Fruit fly (Drosophila melanogaster) whole organism, embryonic: ENCODE measurements around the gene CG15641.

ENCODE experiments used
- Adf1 ChIP-seq: fragments of 200-800 bp; sonication (Bioruptor generic); IDR thresholded peaks from 2 replicates; pipeline ENCODE4 v1.3.6; 2022; ENCODE audit warnings: missing biosample characterization, missing genetic modification characterization
- C15 ChIP-seq: fragments of 200-800 bp; sonication (Bioruptor generic); IDR thresholded peaks from 3 replicates; pipeline ENCODE4 v1.3.6; 2022; ENCODE audit warnings: missing biosample characterization, missing genetic modification characterization
- CG10147 ChIP-seq: fragments of 200-800 bp; sonication (Bioruptor generic); optimal IDR thresholded peaks from 2 replicates; lab custom pipeline; 2019; ENCODE audit warnings: missing biosample characterization, mild to moderate bottlenecking, missing genetic modification characterization, moderate library complexity
- CG10321 ChIP-seq: fragments of 200-800 bp; sonication (Bioruptor generic); IDR thresholded peaks from 2 replicates; pipeline ENCODE4 v1.3.6; 2022; ENCODE audit warnings: missing biosample characterization, missing genetic modification characterization
- CG10431 ChIP-seq: fragments of 200-800 bp; sonication (Bioruptor generic); optimal IDR thresholded peaks from 3 replicates; lab custom pipeline; 2018; ENCODE audit warnings: missing biosample characterization, mild to moderate bottlenecking, missing genetic modification characterization
- CG11093 ChIP-seq: fragments of 200-800 bp; sonication (Bioruptor generic); IDR thresholded peaks from 3 replicates; pipeline ENCODE4 v1.3.6; 2022; ENCODE audit warnings: missing biosample characterization, missing genetic modification characterization
- CG11696 ChIP-seq: fragments of 200-800 bp; sonication (Bioruptor generic); IDR thresholded peaks from 2 replicates; pipeline ENCODE4 v1.3.6; 2022; ENCODE audit warnings: missing biosample characterization, missing genetic modification characterization
- CG11723 ChIP-seq: fragments of 200-800 bp; sonication (Bioruptor generic); optimal IDR thresholded peaks from 2 replicates; lab custom pipeline; 2017; ENCODE audit warnings: missing biosample characterization, mild to moderate bottlenecking, missing genetic modification characterization
- CG12299 ChIP-seq: fragments of 200-800 bp; sonication (Bioruptor generic); optimal IDR thresholded peaks from 2 replicates; lab custom pipeline; 2018; ENCODE audit warnings: missing biosample characterization, mild to moderate bottlenecking, missing genetic modification characterization
- CG15479 ChIP-seq: fragments of 200-800 bp; sonication (Bioruptor generic); optimal IDR thresholded peaks from 3 replicates; lab custom pipeline; 2019; ENCODE audit warnings: missing biosample characterization, mild to moderate bottlenecking, missing genetic modification characterization, moderate library complexity
- CG15514 ChIP-seq: fragments of 200-800 bp; sonication (Bioruptor generic); optimal IDR thresholded peaks from 3 replicates; lab custom pipeline; 2017; ENCODE audit warnings: missing biosample characterization, missing genetic modification characterization, mild to moderate bottlenecking, moderate library complexity, missing genetic modification reagents
- CG18011 ChIP-seq: fragments of 200-800 bp; sonication (Bioruptor generic); optimal IDR thresholded peaks from 2 replicates; lab custom pipeline; 2017; ENCODE audit warnings: missing biosample characterization, missing genetic modification characterization, mild to moderate bottlenecking, moderate library complexity, missing genotype
- CG1832 ChIP-seq: fragments of 200-800 bp; sonication (Bioruptor generic); optimal IDR thresholded peaks from 2 replicates; lab custom pipeline; 2017; ENCODE audit warnings: missing biosample characterization, mild to moderate bottlenecking, missing genetic modification characterization, inconsistent platforms
- CG2116 ChIP-seq: fragments of 200-800 bp; sonication (Bioruptor generic); optimal IDR thresholded peaks from 3 replicates; lab custom pipeline; 2018; ENCODE audit warnings: missing biosample characterization, mild to moderate bottlenecking, missing genetic modification characterization
- CG34224 ChIP-seq: fragments of 200-800 bp; sonication (Bioruptor generic); IDR thresholded peaks from 3 replicates; pipeline ENCODE4 v1.3.6; 2022; ENCODE audit warnings: missing biosample characterization, missing genetic modification characterization; ENCODE audit not compliant: partially characterized antibody
- CG3838 ChIP-seq: fragments of 200-800 bp; sonication (Bioruptor generic); optimal IDR thresholded peaks from 3 replicates; lab custom pipeline; 2016; ENCODE audit warnings: missing biosample characterization, missing genetic modification characterization
- CG4360 ChIP-seq: fragments of 200-800 bp; sonication (Bioruptor generic); IDR thresholded peaks from 2 replicates; pipeline ENCODE4 v1.3.6; 2022; ENCODE audit warnings: missing biosample characterization, missing genetic modification characterization
- CG4404 ChIP-seq: fragments of 200-800 bp; sonication (Bioruptor generic); IDR thresholded peaks from 2 replicates; pipeline ENCODE4 v1.3.6; 2022; ENCODE audit warnings: missing biosample characterization, missing genetic modification characterization
- CG4820 ChIP-seq: fragments of 200-800 bp; sonication (Bioruptor generic); optimal IDR thresholded peaks from 3 replicates; lab custom pipeline; 2016; ENCODE audit warnings: missing biosample characterization, missing genetic modification characterization
- CG9727 ChIP-seq: fragments of 200-800 bp; sonication (Bioruptor generic); optimal IDR thresholded peaks from 3 replicates; lab custom pipeline; 2017; ENCODE audit warnings: missing biosample characterization, mild to moderate bottlenecking, missing genetic modification characterization
- CG9876 ChIP-seq: fragments of 200-800 bp; sonication (Bioruptor generic); optimal IDR thresholded peaks from 2 replicates; lab custom pipeline; 2016; ENCODE audit warnings: missing biosample characterization, missing genetic modification characterization
- Chrac-16 ChIP-seq: fragments of 200-800 bp; sonication (Bioruptor generic); optimal IDR thresholded peaks from 3 replicates; lab custom pipeline; 2016; ENCODE audit warnings: missing biosample characterization, missing genetic modification characterization
- Med ChIP-seq: fragments of 200-800 bp; sonication (Bioruptor generic); peaks from one replicate; lab custom pipeline; 2016; ENCODE audit warnings: missing biosample characterization, missing genetic modification characterization, mild to moderate bottlenecking, inconsistent platforms, moderate library complexity
- NC2α ChIP-seq: fragments of 200-800 bp; sonication (Bioruptor generic); optimal IDR thresholded peaks from 2 replicates; lab custom pipeline; 2016; ENCODE audit warnings: missing biosample characterization, missing genetic modification characterization
- Oaz ChIP-seq: fragments of 200-800 bp; sonication (Bioruptor generic); IDR thresholded peaks from 2 replicates; pipeline ENCODE4 v1.3.6; 2022; ENCODE audit warnings: missing biosample characterization, missing genetic modification characterization
- Opbp ChIP-seq: fragments of 200-800 bp; sonication (Bioruptor generic); IDR thresholded peaks from 3 replicates; pipeline ENCODE4 v1.3.6; 2022; ENCODE audit warnings: missing biosample characterization, missing genetic modification characterization; ENCODE audit not compliant: partially characterized antibody
- Scr ChIP-seq: fragments of 200-800 bp; sonication (Bioruptor generic); IDR thresholded peaks from 2 replicates; pipeline ENCODE4 v1.3.6; 2022; ENCODE audit warnings: missing biosample characterization, missing genetic modification characterization; ENCODE audit not compliant: partially characterized antibody
- Sry-δ ChIP-seq: fragments of 200-800 bp; sonication (Bioruptor generic); optimal IDR thresholded peaks from 2 replicates; lab custom pipeline; 2016; ENCODE audit warnings: missing biosample characterization, missing genetic modification characterization
- Trl ChIP-seq, 3 experiments: fragments of >200 bp in 2 of 3; fragments of 200-800 bp in 1 of 3; sonication (Bioruptor generic) in 1 of 3; optimal IDR thresholded peaks; 2 replicates in 1 of 3; 3 replicates in 2 of 3; lab custom pipeline; 2016 to 2017; ENCODE audit warnings: missing biosample characterization in 1 of 3, missing genetic modification characterization in 1 of 3
- cg ChIP-seq: fragments of 200-800 bp; sonication (Bioruptor generic); optimal IDR thresholded peaks from 3 replicates; lab custom pipeline; 2019; ENCODE audit warnings: missing biosample characterization, mild to moderate bottlenecking, missing genetic modification characterization, moderate library complexity
- chinmo ChIP-seq: fragments of 200-800 bp; sonication (Bioruptor generic); IDR thresholded peaks from 4 replicates; pipeline ENCODE4 v1.3.6; 2022; ENCODE audit warnings: missing biosample characterization, missing genetic modification characterization; ENCODE audit not compliant: partially characterized antibody
- crp ChIP-seq, 2 experiments: fragments of 200-800 bp; sonication (Bioruptor generic); optimal IDR thresholded peaks; 2 replicates in 1 of 2; 3 replicates in 1 of 2; lab custom pipeline; 2017; ENCODE audit warnings: missing biosample characterization in 2 of 2, missing genetic modification characterization in 2 of 2, mild to moderate bottlenecking in 1 of 2, moderate library complexity in 1 of 2
- fd96Cb ChIP-seq: fragments of 200-800 bp; sonication (Bioruptor generic); optimal IDR thresholded peaks from 2 replicates; lab custom pipeline; 2018; ENCODE audit warnings: missing biosample characterization, mild to moderate bottlenecking, missing genetic modification characterization, moderate library complexity
- gsb ChIP-seq: fragments of 200-800 bp; sonication (Bioruptor generic); IDR thresholded peaks from 2 replicates; pipeline ENCODE4 v1.3.6; 2022; ENCODE audit warnings: missing biosample characterization, missing genetic modification characterization
- gsb-n ChIP-seq: fragments of 200-800 bp; sonication (Bioruptor generic); optimal IDR thresholded peaks from 3 replicates; lab custom pipeline; 2018; ENCODE audit warnings: missing biosample characterization, mild to moderate bottlenecking, missing genetic modification characterization
- hb ChIP-seq: fragments of 200-800 bp; sonication (Bioruptor generic); IDR thresholded peaks from 3 replicates; pipeline ENCODE4 v1.3.6; 2022; ENCODE audit warnings: missing biosample characterization, missing genetic modification characterization; ENCODE audit not compliant: partially characterized antibody
- hth ChIP-seq: fragments of >200 bp; optimal IDR thresholded peaks from 2 replicates; lab custom pipeline; 2017; ENCODE audit warnings: inconsistent platforms
- nau ChIP-seq: fragments of 200-800 bp; sonication (Bioruptor generic); optimal IDR thresholded peaks from 3 replicates; lab custom pipeline; 2017; ENCODE audit warnings: missing biosample characterization, mild to moderate bottlenecking, missing genetic modification characterization, missing genetic modification reagents
- nerfin-2 ChIP-seq: fragments of 200-800 bp; sonication (Bioruptor generic); IDR thresholded peaks from 2 replicates; pipeline ENCODE4 v1.3.6; 2022; ENCODE audit warnings: missing biosample characterization, missing genetic modification characterization; ENCODE audit not compliant: partially characterized antibody
- nom ChIP-seq: fragments of 200-800 bp; sonication (Bioruptor generic); optimal IDR thresholded peaks from 2 replicates; lab custom pipeline; 2017; ENCODE audit warnings: missing biosample characterization, missing genetic modification characterization, mild to moderate bottlenecking, moderate library complexity, missing genetic modification reagents
- pb ChIP-seq: fragments of 200-800 bp; sonication (Bioruptor generic); optimal IDR thresholded peaks from 3 replicates; lab custom pipeline; 2016; ENCODE audit warnings: missing biosample characterization, missing genetic modification characterization
- sr ChIP-seq: fragments of 200-800 bp; sonication (Bioruptor generic); IDR thresholded peaks from 3 replicates; pipeline ENCODE4 v1.3.6; 2022; ENCODE audit warnings: missing biosample characterization, missing genetic modification characterization
- tup ChIP-seq: fragments of 200-800 bp; sonication (Bioruptor generic); optimal IDR thresholded peaks from 2 replicates; lab custom pipeline; 2016; ENCODE audit warnings: missing biosample characterization, mild to moderate bottlenecking, missing genetic modification characterization, moderate library complexity
- wek ChIP-seq: fragments of 200-800 bp; sonication (Bioruptor generic); optimal IDR thresholded peaks from 3 replicates; lab custom pipeline; 2018; ENCODE audit warnings: missing biosample characterization, mild to moderate bottlenecking, missing genetic modification characterization, moderate library complexity
- yki ChIP-seq: fragments of >200 bp; optimal IDR thresholded peaks from 3 replicates; lab custom pipeline; 2018

Gene CG15641

dm6 chrX:15482236-15482660, 14.6 kb downstream of the CG15641 start, which contains the start of gene CG6340 (continued):
- TF ChIP-seq CG10321 (GFP tag; lab: Robert Waterston, UW) = no peak
- no peak for TF ChIP-seq CG9727 (GFP tag; lab: Kevin White, UChicago)
- no peak for TF ChIP-seq CG12299 (tag; lab: Kevin White, UChicago)
- no peak for TF ChIP-seq yki
- TF ChIP-seq wek (GFP tag; lab: Kevin White, UChicago) = no peak
- no peak for TF ChIP-seq CG11093 (GFP tag; lab: Robert Waterston, UW)
- no peak for TF ChIP-seq gsb (GFP tag; lab: Robert Waterston, UW)
- no peak for TF ChIP-seq hth (lab: Kevin White, UChicago)
- no peak for TF ChIP-seq gsb-n (tag; lab: Kevin White, UChicago)
- TF ChIP-seq C15 (GFP tag; lab: Robert Waterston, UW) = no peak
- no peak for TF ChIP-seq Oaz (GFP tag; lab: Robert Waterston, UW)
- no peak for TF ChIP-seq CG10431 (GFP tag; lab: Kevin White, UChicago)
- TF ChIP-seq Opbp (GFP tag; lab: Robert Waterston, UW) = peak; percentile 82; the same call in 2 of the 3 replicates
- no peak for TF ChIP-seq CG4404 (GFP tag; lab: Robert Waterston, UW)
- peak in 1 of 2 experiments; percentile 8 for TF ChIP-seq crp (GFP tag; optimal IDR thresholded peaks at IDR 0.05; lab: Kevin White, UChicago)
- TF ChIP-seq nau (GFP tag; lab: Kevin White, UChicago) = no peak

dm6 chrX:15483010-15483802, 15.5 kb downstream of the CG15641 start:
- no peak for TF ChIP-seq CG9876
- peak; percentile 85 for TF ChIP-seq Adf1 (GFP tag; lab: Robert Waterston, UW)
- TF ChIP-seq Trl (optimal IDR thresholded peaks at IDR 0.05; lab: Kevin White, UChicago) = peak; percentile 48 to 60
- TF ChIP-seq Trl (GFP tag; optimal IDR thresholded peaks at IDR 0.05; lab: Kevin White, UChicago) = no peak
- peak; percentile 41 for TF ChIP-seq CG1832 (GFP tag; lab: Kevin White, UChicago)
- no peak for TF ChIP-seq tup (GFP tag; lab: Kevin White, UChicago)
- TF ChIP-seq CG4360 = peak; percentile 76
- peak; percentile 67; the same call in 1 of the 2 replicates for TF ChIP-seq CG11696 (GFP tag; lab: Robert Waterston, UW)
- TF ChIP-seq CG15479 (GFP tag; lab: Kevin White, UChicago) = peak; percentile 61
- TF ChIP-seq NC2α (GFP tag; lab: Kevin White, UChicago) = no peak
- peak; percentile 25 for TF ChIP-seq nom

dm6 chrX:15484451-15485032, 16.9 kb downstream of the CG15641 start:
- TF ChIP-seq Scr (GFP tag; lab: Robert Waterston, UW) (peak; percentile 66), cg (peak; percentile 80), CG11723 (GFP tag; lab: Kevin White, UChicago) (no peak), CG15514 (GFP tag; lab: Kevin White, UChicago) (peak; percentile 3), Sry-δ (GFP tag; lab: Kevin White, UChicago) (peak; percentile 53), hb (peak; percentile 64; the same call in 1 of the 3 replicates), CG4820 (GFP tag; lab: Kevin White, UChicago) (no peak), pb (GFP tag; lab: Kevin White, UChicago) (no peak), CG3838 (no peak), CG18011 (GFP tag; lab: Kevin White, UChicago) (peak; percentile 3), sr (peak; percentile 95), CG2116 (GFP tag; lab: Kevin White, UChicago) (peak; percentile 59), CG10147 (GFP tag; lab: Kevin White, UChicago) (no peak), Med (GFP tag; lab: Kevin White, UChicago) (peak; percentile 9), fd96Cb (tag; lab: Kevin White, UChicago) (no peak), Chrac-16 (GFP tag; lab: Kevin White, UChicago) (no peak), CG34224 (GFP tag; lab: Robert Waterston, UW) (peak; percentile 62; the same call in 2 of the 3 replicates), nerfin-2 (GFP tag; lab: Robert Waterston, UW) (peak; percentile 58; the same call in 1 of the 2 replicates), chinmo (0 out of 4 replicates have a peak, but pooled peaks have one; percentile 18)
